Fruit fly (Drosophila melanogaster) whole organism, embryonic: ENCODE results near the gene CG17982.

ENCODE experiments used
- Atf-2 ChIP-seq: fragments of 200-800 bp; sonication (Bioruptor generic); optimal IDR thresholded peaks from 2 replicates; lab custom pipeline; 2016; ENCODE audit warnings: missing biosample characterization, missing genetic modification characterization
- Awh ChIP-seq: fragments of 200-800 bp; sonication (Bioruptor generic); IDR thresholded peaks from 2 replicates; pipeline ENCODE4, ENCODE4 v1.3.6; 2022; ENCODE audit warnings: missing biosample characterization, missing genetic modification characterization
- CG12236 ChIP-seq: fragments of 200-800 bp; sonication (Bioruptor generic); optimal IDR thresholded peaks from 2 replicates; lab custom pipeline; 2016; ENCODE audit warnings: missing biosample characterization, missing genetic modification characterization
- CG13894 ChIP-seq: fragments of 200-800 bp; sonication (Bioruptor generic); optimal IDR thresholded peaks from 3 replicates; lab custom pipeline; 2018; ENCODE audit warnings: missing biosample characterization, mild to moderate bottlenecking, missing genetic modification characterization, moderate library complexity
- CG15269 ChIP-seq: fragments of 200-800 bp; sonication (Bioruptor generic); optimal IDR thresholded peaks from 2 replicates; lab custom pipeline; 2018; ENCODE audit warnings: missing biosample characterization, mild to moderate bottlenecking, missing genetic modification characterization, moderate library complexity
- CG15696 ChIP-seq: fragments of 200-800 bp; sonication (Bioruptor generic); optimal IDR thresholded peaks from 2 replicates; lab custom pipeline; 2019; ENCODE audit warnings: missing biosample characterization, mild to moderate bottlenecking, missing genetic modification characterization, moderate library complexity
- CG16863 ChIP-seq: fragments of 200-800 bp; sonication (Bioruptor generic); optimal IDR thresholded peaks from 3 replicates; lab custom pipeline; 2016; ENCODE audit warnings: missing biosample characterization, missing genetic modification characterization
- CG17385 ChIP-seq: fragments of 200-800 bp; sonication (Bioruptor generic); optimal IDR thresholded peaks from 3 replicates; lab custom pipeline; 2018; ENCODE audit warnings: missing biosample characterization, mild to moderate bottlenecking, missing genetic modification characterization
- CG1792 ChIP-seq: fragments of 200-800 bp; sonication (Bioruptor generic); optimal IDR thresholded peaks from 2 replicates; lab custom pipeline; 2016; ENCODE audit warnings: missing biosample characterization, missing genetic modification characterization
- CG2120 ChIP-seq: fragments of 200-800 bp; sonication (Bioruptor generic); optimal IDR thresholded peaks from 3 replicates; lab custom pipeline; 2016; ENCODE audit warnings: missing biosample characterization, missing genetic modification characterization
- CG30403 ChIP-seq: fragments of 200-800 bp; sonication (Bioruptor generic); optimal IDR thresholded peaks from 3 replicates; lab custom pipeline; 2016; ENCODE audit warnings: missing biosample characterization, missing genetic modification characterization
- CG31441 ChIP-seq: fragments of 200-800 bp; sonication (Bioruptor generic); IDR thresholded peaks from 2 replicates; pipeline ENCODE4 v1.3.6; 2022; ENCODE audit warnings: missing biosample characterization, missing genetic modification characterization
- CG33213 ChIP-seq: fragments of 200-800 bp; sonication (Bioruptor generic); optimal IDR thresholded peaks from 3 replicates; lab custom pipeline; 2016; ENCODE audit warnings: missing biosample characterization, missing genetic modification characterization
- CG4328 ChIP-seq: fragments of 200-800 bp; sonication (Bioruptor generic); optimal IDR thresholded peaks from 3 replicates; lab custom pipeline; 2017; ENCODE audit warnings: missing biosample characterization, missing genetic modification reagents, missing genetic modification characterization
- CG5953 ChIP-seq: fragments of 200-800 bp; sonication (Bioruptor generic); IDR thresholded peaks from 2 replicates; pipeline ENCODE4 v1.3.6; 2022; ENCODE audit warnings: missing biosample characterization, missing genetic modification characterization
- CG6254 ChIP-seq: fragments of 200-800 bp; sonication (Bioruptor generic); optimal IDR thresholded peaks from 3 replicates; lab custom pipeline; 2017; ENCODE audit warnings: mild to moderate bottlenecking, missing biosample characterization, missing genetic modification reagents, missing genetic modification characterization
- CG7372 ChIP-seq: fragments of 200-800 bp; sonication (Bioruptor generic); IDR thresholded peaks from 2 replicates; pipeline ENCODE4 v1.3.6; 2022; ENCODE audit warnings: missing biosample characterization, missing genetic modification characterization
- CG9797 ChIP-seq: fragments of 200-800 bp; sonication (Bioruptor generic); optimal IDR thresholded peaks from 3 replicates; lab custom pipeline; 2018; ENCODE audit warnings: missing biosample characterization, mild to moderate bottlenecking, missing genetic modification characterization
- CHES-1-like ChIP-seq: fragments of 200-800 bp; sonication (Bioruptor generic); optimal IDR thresholded peaks from 2 replicates; lab custom pipeline; 2016; ENCODE audit warnings: missing biosample characterization, missing genetic modification characterization
- Chrac-16 ChIP-seq: fragments of 200-800 bp; sonication (Bioruptor generic); optimal IDR thresholded peaks from 3 replicates; lab custom pipeline; 2016; ENCODE audit warnings: missing biosample characterization, missing genetic modification characterization
- E2f1 ChIP-seq: fragments of 200-800 bp; sonication (Bioruptor generic); IDR thresholded peaks from 2 replicates; pipeline ENCODE4 v1.3.6; 2022; ENCODE audit warnings: missing biosample characterization, missing genetic modification characterization
- Ets97D ChIP-seq: fragments of 200-800 bp; sonication (Bioruptor generic); optimal IDR thresholded peaks from 3 replicates; lab custom pipeline; 2016; ENCODE audit warnings: missing biosample characterization, missing genetic modification characterization
- Fer2 ChIP-seq: fragments of 200-800 bp; sonication (Bioruptor generic); optimal IDR thresholded peaks from 2 replicates; lab custom pipeline; 2018; ENCODE audit warnings: missing biosample characterization, mild to moderate bottlenecking, missing genetic modification characterization, moderate library complexity
- H2.0 ChIP-seq: fragments of 200-800 bp; sonication (Bioruptor generic); IDR thresholded peaks from 2 replicates; pipeline ENCODE4 v1.3.6; 2022; ENCODE audit warnings: missing biosample characterization, missing genetic modification characterization
- Hmr ChIP-seq: fragments of 200-800 bp; sonication (Bioruptor generic); optimal IDR thresholded peaks from 3 replicates; lab custom pipeline; 2017; ENCODE audit warnings: mild to moderate bottlenecking, missing biosample characterization, missing genetic modification reagents, missing genetic modification characterization
- Jarid2 ChIP-seq: fragments of 200-800 bp; sonication (Bioruptor generic); optimal IDR thresholded peaks from 3 replicates; lab custom pipeline; 2017; ENCODE audit warnings: mild to moderate bottlenecking, missing biosample characterization, missing genetic modification reagents, missing genetic modification characterization
- Lhr ChIP-seq: fragments of 200-800 bp; sonication (Bioruptor generic); optimal IDR thresholded peaks from 3 replicates; lab custom pipeline; 2017; ENCODE audit warnings: mild to moderate bottlenecking, missing biosample characterization, missing genetic modification reagents, missing genetic modification characterization
- corto ChIP-seq: fragments of 200-800 bp; sonication (Bioruptor generic); optimal IDR thresholded peaks from 2 replicates; lab custom pipeline; 2016; ENCODE audit warnings: missing biosample characterization, mild to moderate bottlenecking, missing genetic modification characterization, moderate library complexity
- croc ChIP-seq: fragments of 200-800 bp; sonication (Bioruptor generic); conservative IDR thresholded peaks from 3 replicates; pipeline ENCODE4 v1.3.6; 2022; ENCODE audit warnings: missing biosample characterization, missing genetic modification characterization
- dan ChIP-seq: fragments of 200-800 bp; sonication (Bioruptor generic); IDR thresholded peaks from 2 replicates; pipeline ENCODE4 v1.3.6; 2022; ENCODE audit warnings: missing biosample characterization, missing genetic modification characterization
- dysf ChIP-seq: fragments of 200-800 bp; sonication (Bioruptor generic); IDR thresholded peaks from 3 replicates; pipeline ENCODE4 v1.3.6; 2022; ENCODE audit warnings: missing biosample characterization, missing genetic modification characterization
- en ChIP-seq: fragments of 200-800 bp; sonication (Bioruptor generic); optimal IDR thresholded peaks from 2 replicates; lab custom pipeline; 2016; ENCODE audit warnings: missing biosample characterization, missing genetic modification characterization
- eve ChIP-seq, 2 experiments: fragments of >200 bp; optimal IDR thresholded peaks; 2 replicates each; lab custom pipeline; 2017; ENCODE audit warnings: missing biosample characterization in 2 of 2, missing genetic modification characterization in 2 of 2
- fd3F ChIP-seq: fragments of 200-800 bp; sonication (Bioruptor generic); optimal IDR thresholded peaks from 2 replicates; lab custom pipeline; 2018; ENCODE audit warnings: missing biosample characterization, mild to moderate bottlenecking, missing genetic modification characterization, moderate library complexity
- hth ChIP-seq: fragments of >200 bp; optimal IDR thresholded peaks from 2 replicates; lab custom pipeline; 2017; ENCODE audit warnings: inconsistent platforms
- jigr1 ChIP-seq: fragments of 200-800 bp; sonication (Bioruptor generic); IDR thresholded peaks from 3 replicates; pipeline ENCODE4 v1.3.6; 2022; ENCODE audit warnings: missing biosample characterization, missing genetic modification characterization
- mam ChIP-seq: fragments of 200-800 bp; sonication (Bioruptor generic); optimal IDR thresholded peaks from 3 replicates; lab custom pipeline; 2016; ENCODE audit warnings: missing biosample characterization, missing genetic modification characterization
- nom ChIP-seq: fragments of 200-800 bp; sonication (Bioruptor generic); optimal IDR thresholded peaks from 2 replicates; lab custom pipeline; 2017; ENCODE audit warnings: missing biosample characterization, missing genetic modification characterization, mild to moderate bottlenecking, moderate library complexity, missing genetic modification reagents
- pan ChIP-seq, 4 experiments: fragments of >200 bp in 3 of 4; fragments of 200-800 bp in 1 of 4; sonication (Bioruptor generic) in 1 of 4; optimal IDR thresholded peaks in 3 of 4; IDR thresholded peaks in 1 of 4; 2 replicates each; pipeline versions ENCODE4 v1.3.6 to Lab custom; 2017 to 2022; ENCODE audit warnings: missing biosample characterization in 2 of 4, missing genetic modification characterization in 2 of 4, mixed read lengths in 1 of 4
- pb ChIP-seq: fragments of 200-800 bp; sonication (Bioruptor generic); optimal IDR thresholded peaks from 3 replicates; lab custom pipeline; 2016; ENCODE audit warnings: missing biosample characterization, missing genetic modification characterization
- peb ChIP-seq: fragments of 200-800 bp; sonication (Bioruptor generic); IDR thresholded peaks from 2 replicates; pipeline ENCODE4 v1.3.6; 2022; ENCODE audit warnings: missing biosample characterization, missing genetic modification characterization
- salm ChIP-seq: fragments of 200-800 bp; sonication (Bioruptor generic); optimal IDR thresholded peaks from 2 replicates; lab custom pipeline; 2018; ENCODE audit warnings: missing biosample characterization, mild to moderate bottlenecking, missing genetic modification characterization
- sens ChIP-seq: fragments of 200-800 bp; sonication (Bioruptor generic); peaks from one replicate; lab custom pipeline; 2016; ENCODE audit warnings: missing biosample characterization, missing genetic modification characterization
- ssp ChIP-seq: fragments of 200-800 bp; sonication (Bioruptor generic); IDR thresholded peaks from 2 replicates; pipeline ENCODE4 v1.3.6; 2022; ENCODE audit warnings: missing biosample characterization, missing genetic modification characterization
- sug ChIP-seq: fragments of 200-800 bp; optimal IDR thresholded peaks from 2 replicates; lab custom pipeline; 2019; ENCODE audit warnings: missing biosample characterization, mild to moderate bottlenecking, missing genetic modification characterization, moderate library complexity
- tna ChIP-seq: fragments of 200-800 bp; sonication (Bioruptor generic); IDR thresholded peaks from 2 replicates; pipeline ENCODE4 v1.3.6; 2022; ENCODE audit warnings: missing biosample characterization, missing genetic modification characterization; ENCODE audit not compliant: partially characterized antibody
- tup ChIP-seq: fragments of 200-800 bp; sonication (Bioruptor generic); optimal IDR thresholded peaks from 2 replicates; lab custom pipeline; 2016; ENCODE audit warnings: missing biosample characterization, mild to moderate bottlenecking, missing genetic modification characterization, moderate library complexity
- tx ChIP-seq: fragments of 200-800 bp; sonication (Bioruptor generic); optimal IDR thresholded peaks from 2 replicates; lab custom pipeline; 2016; ENCODE audit warnings: missing biosample characterization, missing genetic modification characterization
- z ChIP-seq: fragments of 200-800 bp; sonication (Bioruptor generic); IDR thresholded peaks from 3 replicates; pipeline ENCODE4 v1.3.6; 2022; ENCODE audit warnings: missing biosample characterization, missing genetic modification characterization

Gene CG17982

dm6 chrX:8114476-8115342, 28.9 kb downstream of the CG17982 start (continued):
- TF ChIP-seq Lhr (GFP tag; lab: Kevin White, UChicago) (no peak), CG9797 (GFP tag; lab: Kevin White, UChicago) (no peak), CG13894 (tag; lab: Kevin White, UChicago) (peak; percentile 64), CG2120 (peak; percentile 83), CG15696 (tag; lab: Kevin White, UChicago) (peak; percentile 15), CG30403 (GFP tag; lab: Kevin White, UChicago) (peak; percentile 57), pb (GFP tag; lab: Kevin White, UChicago) (peak; percentile 41), salm (tag; lab: Kevin White, UChicago) (peak; percentile 12), peb (GFP tag; lab: Robert Waterston, UW) (0 out of 2 replicates have a peak, but pooled peaks have one; percentile 18), CG33213 (no peak), Hmr (GFP tag; lab: Kevin White, UChicago) (peak; percentile 75), Chrac-16 (GFP tag; lab: Kevin White, UChicago) (peak; percentile 47), CG7372 (GFP tag; lab: Robert Waterston, UW) (peak; percentile 70), ssp (GFP tag; lab: Robert Waterston, UW) (no peak), CHES-1-like (GFP tag; lab: Kevin White, UChicago) (peak; percentile 31), dan (GFP tag; lab: Robert Waterston, UW) (no peak), tup (no peak), Awh (GFP tag; lab: Robert Waterston, UW) (no peak), CG17385 (peak; percentile 71), CG31441 (GFP tag; lab: Robert Waterston, UW) (peak; percentile 62), mam (GFP tag; lab: Kevin White, UChicago) (no peak), en (GFP tag; lab: Kevin White, UChicago) (no peak), dysf (GFP tag; lab: Robert Waterston, UW) (peak; percentile 73), pan (optimal IDR thresholded peaks at IDR 0.05; lab: Kevin White, UChicago) (no peak), pan (GFP tag; optimal IDR thresholded peaks at IDR 0.05 in 1 of 2, IDR thresholded peaks at IDR 0.05 in 1 of 2) (peak in 1 of 2 experiments; percentile 73), CG5953 (no peak), CG16863 (peak; percentile 49), E2f1 (GFP tag; lab: Robert Waterston, UW) (0 out of 2 replicates have a peak, but pooled peaks have one; percentile 38), sug (tag; lab: Kevin White, UChicago) (peak; percentile 75), tna (GFP tag; lab: Robert Waterston, UW) (no peak), z (no peak), CG4328 (GFP tag; lab: Kevin White, UChicago) (peak; percentile 38), Jarid2 (GFP tag; lab: Kevin White, UChicago) (peak; percentile 25), CG1792 (GFP tag; lab: Kevin White, UChicago) (no peak), nom (GFP tag; lab: Kevin White, UChicago) (no peak), CG6254 (GFP tag; lab: Kevin White, UChicago) (peak; percentile 13), CG12236 (no peak), corto (GFP tag; lab: Kevin White, UChicago) (no peak), Fer2 (peak; percentile 19), croc (GFP tag; lab: Robert Waterston, UW) (no peak), tx (GFP tag; lab: Kevin White, UChicago) (peak; percentile 26), Ets97D (no peak), fd3F (peak; percentile 52), H2.0 (GFP tag; lab: Robert Waterston, UW) (peak; percentile 11; the same call in 1 of the 2 replicates), jigr1 (GFP tag; lab: Robert Waterston, UW) (no peak), Atf-2 (GFP tag; lab: Kevin White, UChicago) (peak; percentile 25), hth (lab: Kevin White, UChicago) (no peak), CG15269 (tag; lab: Kevin White, UChicago) (peak; percentile 84), sens (GFP tag; lab: Kevin White, UChicago) (peak; percentile 67), eve (GFP tag; optimal IDR thresholded peaks at IDR 0.05; lab: Kevin White, UChicago) (no peak)
